Worm (Caenorhabditis elegans) whole organism, L4/young adult: ENCODE measurements around the gene dyf-2.

Experiments used
- W03F9.2 ChIP-seq: fragments of 150-350 bp; optimal IDR thresholded peaks from 2 replicates; lab custom pipeline; 2014; ENCODE audit warnings: missing biosample characterization, missing genetic modification characterization
- dao-5 ChIP-seq: sonication (generic microtip); optimal IDR thresholded peaks from 2 replicates; lab custom pipeline; 2016; ENCODE audit warnings: missing genotype, missing genetic modification characterization, moderate library complexity, missing compliant biosample characterization
- him-1 ChIP-seq: sonication (generic microtip); optimal IDR thresholded peaks from 2 replicates; lab custom pipeline; 2016; ENCODE audit warnings: missing genotype, missing genetic modification reagents, missing genetic modification characterization, missing compliant biosample characterization

DNA sequence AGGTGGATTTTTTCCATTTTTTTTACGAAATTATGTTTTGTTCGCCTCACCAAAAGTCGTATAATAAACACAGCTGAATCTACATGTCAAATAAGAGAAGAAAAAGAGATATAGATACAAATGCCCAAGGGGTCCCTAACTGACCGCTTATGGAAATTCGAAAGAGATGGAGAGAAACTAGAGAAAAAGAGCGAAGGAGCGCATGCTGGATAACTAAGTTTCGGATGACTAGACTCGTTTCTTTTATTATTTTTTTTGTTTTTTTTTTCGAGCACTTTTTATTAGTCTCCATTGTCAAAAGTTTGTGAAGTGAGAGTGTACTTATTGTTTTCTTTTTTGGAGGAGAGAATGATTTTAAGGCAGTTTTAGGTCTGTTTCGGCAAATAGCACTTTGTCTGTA is 48.6 kb downstream of the dyf-2 start:
- TF ChIP-seq him-1 (no peak), W03F9.2 (tag; lab: Kevin White, UChicago) (no peak), dao-5 (tag; lab: Kevin White, UChicago) (no peak)
